Fruit fly (Drosophila melanogaster) whole organism, embryonic: ENCODE results near the gene CG7806.
A peak's percentile ranks its signal among the peaks of the same experiment; 100 is the strongest.

Experiments used
- Asciz ChIP-seq: fragments of 200-800 bp; sonication (Bioruptor generic); optimal IDR thresholded peaks from 2 replicates; lab custom pipeline; 2017; ENCODE audit warnings: missing biosample characterization, mild to moderate bottlenecking, missing genetic modification characterization, missing genetic modification reagents
- Atf-2 ChIP-seq: fragments of 200-800 bp; sonication (Bioruptor generic); optimal IDR thresholded peaks from 2 replicates; lab custom pipeline; 2016; ENCODE audit warnings: missing biosample characterization, missing genetic modification characterization
- CG10274 ChIP-seq: fragments of 200-800 bp; sonication (Bioruptor generic); optimal IDR thresholded peaks from 3 replicates; lab custom pipeline; 2017; ENCODE audit warnings: missing biosample characterization, mild to moderate bottlenecking, missing genetic modification characterization
- CG10959 ChIP-seq: fragments of 200-800 bp; sonication (Bioruptor generic); IDR thresholded peaks from 2 replicates; pipeline ENCODE4 v1.3.6; 2022; ENCODE audit warnings: missing biosample characterization, missing genetic modification characterization
- CG12744 ChIP-seq: fragments of 200-800 bp; sonication (Bioruptor generic); optimal IDR thresholded peaks from 2 replicates; lab custom pipeline; 2016; ENCODE audit warnings: missing biosample characterization, missing genetic modification characterization
- CG12942 ChIP-seq: fragments of 200-800 bp; sonication (Bioruptor generic); optimal IDR thresholded peaks from 3 replicates; lab custom pipeline; 2016; ENCODE audit warnings: missing biosample characterization, missing genetic modification characterization
- CG14014 ChIP-seq: fragments of 200-800 bp; sonication (Bioruptor generic); IDR thresholded peaks from 2 replicates; pipeline ENCODE4 v1.3.6; 2022; ENCODE audit warnings: missing biosample characterization, missing genetic modification characterization
- CG15073 ChIP-seq: fragments of 200-800 bp; sonication (Bioruptor generic); optimal IDR thresholded peaks from 2 replicates; lab custom pipeline; 2016; ENCODE audit warnings: missing biosample characterization, missing genetic modification characterization
- CG1602 ChIP-seq: fragments of 200-800 bp; sonication (Bioruptor generic); optimal IDR thresholded peaks from 3 replicates; lab custom pipeline; 2016; ENCODE audit warnings: missing biosample characterization, missing genetic modification characterization
- CG1647 ChIP-seq: fragments of 200-800 bp; sonication (Bioruptor generic); optimal IDR thresholded peaks from 3 replicates; lab custom pipeline; 2016; ENCODE audit warnings: missing biosample characterization, missing genetic modification characterization
- CG16815 ChIP-seq: fragments of 200-800 bp; sonication (Bioruptor generic); optimal IDR thresholded peaks from 3 replicates; lab custom pipeline; 2017; ENCODE audit warnings: missing biosample characterization, mild to moderate bottlenecking, missing genetic modification characterization
- CG30020 ChIP-seq: fragments of 200-800 bp; optimal IDR thresholded peaks from 2 replicates; lab custom pipeline; 2019; ENCODE audit warnings: missing biosample characterization, mild to moderate bottlenecking, missing genetic modification characterization, moderate library complexity
- CG3163 ChIP-seq: fragments of 200-800 bp; sonication (Bioruptor generic); optimal IDR thresholded peaks from 3 replicates; lab custom pipeline; 2016; ENCODE audit warnings: missing biosample characterization, missing genetic modification characterization
- CG32767 ChIP-seq: fragments of 200-800 bp; sonication (Bioruptor generic); IDR thresholded peaks from 2 replicates; pipeline ENCODE4 v1.3.6; 2022; ENCODE audit warnings: missing biosample characterization, missing genetic modification characterization
- CG3838 ChIP-seq: fragments of 200-800 bp; sonication (Bioruptor generic); optimal IDR thresholded peaks from 3 replicates; lab custom pipeline; 2016; ENCODE audit warnings: missing biosample characterization, missing genetic modification characterization
- CG6813 ChIP-seq: fragments of 200-800 bp; sonication (Bioruptor generic); optimal IDR thresholded peaks from 2 replicates; lab custom pipeline; 2017; ENCODE audit warnings: missing biosample characterization, missing genetic modification characterization, mild to moderate bottlenecking, moderate library complexity, missing genetic modification reagents
- CG7928 ChIP-seq: fragments of 200-800 bp; sonication (Bioruptor generic); optimal IDR thresholded peaks from 2 replicates; lab custom pipeline; 2017; ENCODE audit warnings: missing biosample characterization, mild to moderate bottlenecking, missing genetic modification characterization
- CG8944 ChIP-seq: fragments of 200-800 bp; sonication (Bioruptor generic); optimal IDR thresholded peaks from 3 replicates; lab custom pipeline; 2016; ENCODE audit warnings: missing biosample characterization, missing genetic modification characterization
- Chrac-16 ChIP-seq: fragments of 200-800 bp; sonication (Bioruptor generic); optimal IDR thresholded peaks from 3 replicates; lab custom pipeline; 2016; ENCODE audit warnings: missing biosample characterization, missing genetic modification characterization
- Dll ChIP-seq: fragments of 200-800 bp; sonication (Bioruptor generic); IDR thresholded peaks from 4 replicates; pipeline ENCODE4 v1.3.6; 2022; ENCODE audit warnings: missing biosample characterization, missing genetic modification characterization; ENCODE audit not compliant: partially characterized antibody
- Dp ChIP-seq: fragments of 200-800 bp; sonication (Bioruptor generic); optimal IDR thresholded peaks from 2 replicates; lab custom pipeline; 2018; ENCODE audit warnings: missing biosample characterization, mild to moderate bottlenecking, missing genetic modification characterization, moderate library complexity
- Elba2 ChIP-seq: fragments of 200-800 bp; sonication (Bioruptor generic); optimal IDR thresholded peaks from 3 replicates; lab custom pipeline; 2016; ENCODE audit warnings: missing biosample characterization, missing genetic modification characterization
- Hmx ChIP-seq: fragments of 200-800 bp; sonication (Bioruptor generic); optimal IDR thresholded peaks from 2 replicates; lab custom pipeline; 2016; ENCODE audit warnings: missing biosample characterization, missing genetic modification characterization
- Hr3 ChIP-seq: fragments of 200-800 bp; sonication (Bioruptor generic); optimal IDR thresholded peaks from 3 replicates; lab custom pipeline; 2016; ENCODE audit warnings: missing biosample characterization, missing genetic modification characterization
- Hr78 ChIP-seq, 2 experiments: fragments of 200-800 bp in 1 of 2; fragments of >200 bp in 1 of 2; sonication (Bioruptor generic) in 1 of 2; optimal IDR thresholded peaks; 2 replicates each; lab custom pipeline; 2017 to 2019; ENCODE audit warnings: missing biosample characterization in 2 of 2, missing genetic modification characterization in 2 of 2, mild to moderate bottlenecking in 1 of 2, moderate library complexity in 1 of 2
- MBD-R2 ChIP-seq: fragments of 200-800 bp; sonication (Bioruptor generic); IDR thresholded peaks from 2 replicates; pipeline ENCODE4 v1.3.6; 2022; ENCODE audit warnings: missing biosample characterization, missing genetic modification characterization
- Max ChIP-seq: fragments of 200-800 bp; sonication (Bioruptor generic); optimal IDR thresholded peaks from 2 replicates; lab custom pipeline; 2016; ENCODE audit warnings: missing biosample characterization, mild to moderate bottlenecking, missing genetic modification characterization
- Sry-δ ChIP-seq: fragments of 200-800 bp; sonication (Bioruptor generic); optimal IDR thresholded peaks from 2 replicates; lab custom pipeline; 2016; ENCODE audit warnings: missing biosample characterization, missing genetic modification characterization
- TFAM ChIP-seq: fragments of 200-800 bp; sonication (Bioruptor generic); optimal IDR thresholded peaks from 2 replicates; lab custom pipeline; 2017; ENCODE audit warnings: missing biosample characterization, missing genetic modification characterization, inconsistent platforms
- cas ChIP-seq: fragments of 200-800 bp; sonication (Bioruptor generic); IDR thresholded peaks from 2 replicates; pipeline ENCODE4 v1.3.6; 2022; ENCODE audit warnings: missing biosample characterization, missing genetic modification characterization
- croc ChIP-seq: fragments of 200-800 bp; sonication (Bioruptor generic); conservative IDR thresholded peaks from 3 replicates; pipeline ENCODE4 v1.3.6; 2022; ENCODE audit warnings: missing biosample characterization, missing genetic modification characterization
- da ChIP-seq: fragments of 200-800 bp; sonication (Bioruptor generic); optimal IDR thresholded peaks from 2 replicates; lab custom pipeline; 2016; ENCODE audit warnings: missing biosample characterization, missing genetic modification characterization
- dan ChIP-seq: fragments of 200-800 bp; sonication (Bioruptor generic); IDR thresholded peaks from 2 replicates; pipeline ENCODE4 v1.3.6; 2022; ENCODE audit warnings: missing biosample characterization, missing genetic modification characterization
- ewg ChIP-seq: fragments of 200-800 bp; sonication (Bioruptor generic); optimal IDR thresholded peaks from 3 replicates; lab custom pipeline; 2017; ENCODE audit warnings: mild to moderate bottlenecking, missing biosample characterization, missing genetic modification reagents, missing genetic modification characterization
- gcm ChIP-seq: fragments of 200-800 bp; sonication (Bioruptor generic); optimal IDR thresholded peaks from 2 replicates; lab custom pipeline; 2019; ENCODE audit warnings: missing biosample characterization, mild to moderate bottlenecking, missing genetic modification characterization, moderate library complexity
- ind ChIP-seq: fragments of 200-800 bp; sonication (Bioruptor generic); optimal IDR thresholded peaks from 3 replicates; lab custom pipeline; 2016; ENCODE audit warnings: missing biosample characterization, missing genetic modification characterization
- jigr1 ChIP-seq: fragments of 200-800 bp; sonication (Bioruptor generic); IDR thresholded peaks from 3 replicates; pipeline ENCODE4 v1.3.6; 2022; ENCODE audit warnings: missing biosample characterization, missing genetic modification characterization
- kay ChIP-seq: fragments of 200-800 bp; sonication (Bioruptor generic); optimal IDR thresholded peaks from 2 replicates; lab custom pipeline; 2016; ENCODE audit warnings: missing biosample characterization, missing genetic modification characterization
- nmo ChIP-seq: fragments of 200-800 bp; sonication (Bioruptor generic); optimal IDR thresholded peaks from 2 replicates; lab custom pipeline; 2018; ENCODE audit warnings: missing biosample characterization, mild to moderate bottlenecking, missing genetic modification characterization, moderate library complexity
- peb ChIP-seq: fragments of 200-800 bp; sonication (Bioruptor generic); IDR thresholded peaks from 2 replicates; pipeline ENCODE4 v1.3.6; 2022; ENCODE audit warnings: missing biosample characterization, missing genetic modification characterization
- pnt ChIP-seq: fragments of 200-800 bp; sonication (Bioruptor generic); optimal IDR thresholded peaks from 3 replicates; lab custom pipeline; 2016; ENCODE audit warnings: missing biosample characterization, missing genetic modification characterization
- pros ChIP-seq: fragments of 200-800 bp; sonication (Bioruptor generic); optimal IDR thresholded peaks from 3 replicates; lab custom pipeline; 2019; ENCODE audit warnings: missing biosample characterization, mild to moderate bottlenecking, missing genetic modification characterization, moderate library complexity
- rib ChIP-seq: fragments of 200-800 bp; sonication (Bioruptor generic); IDR thresholded peaks from 2 replicates; pipeline ENCODE4 v1.3.6; 2022; ENCODE audit warnings: missing biosample characterization, missing genetic modification characterization
- sc ChIP-seq, 3 experiments: fragments of >200 bp in 2 of 3; fragments of 200-800 bp in 1 of 3; sonication (Bioruptor generic) in 1 of 3; optimal IDR thresholded peaks; 2 replicates in 2 of 3; 3 replicates in 1 of 3; lab custom pipeline; 2017; ENCODE audit warnings: mild to moderate bottlenecking in 1 of 3, missing biosample characterization in 1 of 3, missing genetic modification characterization in 1 of 3, missing genetic modification reagents in 1 of 3
- unc-4 ChIP-seq: fragments of 200-800 bp; sonication (Bioruptor generic); IDR thresholded peaks from 2 replicates; pipeline ENCODE4 v1.3.6; 2022; ENCODE audit warnings: missing biosample characterization, missing genetic modification characterization; ENCODE audit not compliant: partially characterized antibody
- wdn ChIP-seq: fragments of 200-800 bp; sonication (Bioruptor generic); IDR thresholded peaks from 2 replicates; pipeline ENCODE4 v1.3.6; 2022; ENCODE audit warnings: missing biosample characterization, missing genetic modification characterization
- zfh1 ChIP-seq: fragments of 200-800 bp; sonication (Bioruptor generic); IDR thresholded peaks from 3 replicates; pipeline ENCODE4 v1.3.6; 2022; ENCODE audit warnings: missing biosample characterization, missing genetic modification characterization

Gene CG7806

dm6 chr2L:8276880-8277279 is 34.3 kb upstream of the CG7806 start (continued):
- no peak for TF ChIP-seq CG32767 (GFP tag; lab: Robert Waterston, UW)
- TF ChIP-seq, all 482 proteins: peak for 10

DNA sequence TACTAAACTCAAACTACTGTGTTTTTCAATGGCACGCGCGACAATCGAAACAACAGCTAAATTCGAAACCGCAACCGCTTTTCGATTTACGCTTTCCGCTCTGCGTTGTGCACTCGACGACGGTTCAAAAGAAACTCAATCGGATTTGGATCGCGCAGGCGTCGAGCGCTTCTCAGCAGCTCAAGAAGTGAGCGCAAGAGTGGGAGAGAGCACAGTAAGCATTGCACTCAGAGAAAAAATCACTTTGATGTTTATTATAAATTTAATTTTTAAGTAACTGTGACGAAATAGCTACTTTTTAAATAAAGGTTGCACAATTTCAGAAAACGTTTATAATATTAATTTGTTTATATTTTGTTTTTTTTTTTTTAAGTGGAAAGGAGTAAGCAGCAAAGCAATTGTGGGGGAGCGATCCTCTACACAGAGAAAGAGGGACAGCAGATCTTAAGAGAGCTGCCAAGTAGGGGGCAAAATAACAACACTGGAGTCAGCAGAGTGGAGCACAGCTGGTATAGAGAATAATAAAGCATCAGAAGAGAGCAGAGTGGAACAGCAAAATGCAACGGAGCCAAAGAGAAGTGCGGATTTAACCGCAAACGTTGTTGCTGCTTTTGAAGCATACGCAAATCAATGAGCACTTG is 33.5 kb upstream of the CG7806 start:
- TF ChIP-seq rib (GFP tag; lab: Robert Waterston, UW) (peak; percentile 97), dan (GFP tag; lab: Robert Waterston, UW) (no peak; the same call in 1 of the 2 replicates), peb (GFP tag; lab: Robert Waterston, UW) (peak; percentile 98), CG3838 (peak; percentile 95), CG10959 (peak; percentile 99), Dll (GFP tag; lab: Robert Waterston, UW) (0 out of 4 replicates have a peak, but pooled peaks have one; percentile 15), Elba2 (GFP tag; lab: Kevin White, UChicago) (peak; percentile 90), Sry-δ (GFP tag; lab: Kevin White, UChicago) (peak; percentile 46), Dp (no peak), CG8944 (GFP tag; lab: Kevin White, UChicago) (peak; percentile 80), Hr3 (peak; percentile 99), CG14014 (GFP tag; lab: Robert Waterston, UW) (peak; percentile 98), TFAM (GFP tag; lab: Kevin White, UChicago) (peak; percentile 53), Chrac-16 (GFP tag; lab: Kevin White, UChicago) (peak; percentile 98), wdn (peak; percentile 95), CG12744 (GFP tag; lab: Kevin White, UChicago) (peak; percentile 93), cas (GFP tag; lab: Robert Waterston, UW) (peak; percentile 93), zfh1 (GFP tag; lab: Robert Waterston, UW) (peak; percentile 99), CG16815 (GFP tag; lab: Kevin White, UChicago) (peak; percentile 96), Atf-2 (GFP tag; lab: Kevin White, UChicago) (peak; percentile 81), sc (optimal IDR thresholded peaks at IDR 0.05; lab: Kevin White, UChicago) (no peak), sc (GFP tag; optimal IDR thresholded peaks at IDR 0.05; lab: Kevin White, UChicago) (peak; percentile 98), kay (peak; percentile 97), ewg (GFP tag; lab: Kevin White, UChicago) (peak; percentile 94), nmo (GFP tag; lab: Kevin White, UChicago) (peak; percentile 98), ind (peak; percentile 94), da (GFP tag; lab: Kevin White, UChicago) (peak; percentile 73), MBD-R2 (peak; percentile 90), CG1602 (GFP tag; lab: Kevin White, UChicago) (peak; percentile 99), CG3163 (GFP tag; lab: Kevin White, UChicago) (peak; percentile 91), Max (GFP tag; lab: Kevin White, UChicago) (peak; percentile 98), jigr1 (peak; percentile 95), gcm (GFP tag; lab: Kevin White, UChicago) (peak; percentile 99), Asciz (GFP tag; lab: Kevin White, UChicago) (peak; percentile 98), croc (peak; percentile 99), CG30020 (tag; lab: Kevin White, UChicago) (peak; percentile 67), CG12942 (GFP tag; lab: Kevin White, UChicago) (peak; percentile 97), CG7928 (peak; percentile 69), CG1647 (peak; percentile 92), Hmx (no peak), CG15073 (GFP tag; lab: Kevin White, UChicago) (peak; percentile 89), CG10274 (GFP tag; lab: Kevin White, UChicago) (peak; percentile 89), pros (GFP tag; lab: Kevin White, UChicago) (peak; percentile 78), Hr78 (GFP tag; optimal IDR thresholded peaks at IDR 0.05; lab: Kevin White, UChicago) (peak in 1 of 2 experiments; percentile 86), pnt (GFP tag; lab: Kevin White, UChicago) (peak; percentile 85), unc-4 (no peak), CG6813 (GFP tag; lab: Kevin White, UChicago) (peak; percentile 98)
